Worm (Caenorhabditis elegans) whole organism, L1 larva: ENCODE results near the gene ceh-21.

Experiments
- aha-1 ChIP-seq: fragments of 150-350 bp; optimal IDR thresholded peaks from 2 replicates; lab custom pipeline; 2014; ENCODE audit warnings: missing biosample characterization, missing genetic modification characterization
- ama-1 ChIP-seq: fragments of 150-350 bp; optimal IDR thresholded peaks from 2 replicates; lab custom pipeline; 2014
- ceh-8 ChIP-seq: fragments of 200-800 bp; sonication (Bioruptor generic); optimal IDR thresholded peaks from 2 replicates; lab custom pipeline; 2018; ENCODE audit warnings: mild to moderate bottlenecking, missing genetic modification characterization, moderate library complexity, missing compliant biosample characterization
- ceh-82 ChIP-seq, 3 experiments: fragments of 150-350 bp in 1 of 3; sonication (generic microtip) in 2 of 3; optimal IDR thresholded peaks; 2 replicates each; lab custom pipeline; 2014 to 2017; ENCODE audit warnings: missing biosample characterization in 3 of 3, missing genetic modification characterization in 3 of 3
- efl-1 ChIP-seq, 4 experiments: fragments of 150-350 bp; optimal IDR thresholded peaks in 3 of 4; peaks in 1 of 4; 1 replicate in 1 of 4; 2 replicates in 3 of 4; lab custom pipeline; 2014; ENCODE audit warnings: missing biosample characterization in 2 of 4, missing genetic modification characterization in 2 of 4, missing genetic modification reagents in 2 of 4
- elt-3 ChIP-seq, 6 experiments: fragments of 150-350 bp in 1 of 6; sonication (generic microtip); optimal IDR thresholded peaks; 2 replicates each; lab custom pipeline; 2017 to 2018; ENCODE audit warnings: missing biosample characterization in 6 of 6, missing genetic modification characterization in 6 of 6, inconsistent platforms in 1 of 6
- ets-5 ChIP-seq: fragments of 200-800 bp; sonication (Bioruptor generic); IDR thresholded peaks from 2 replicates; pipeline ENCODE4 v1.3.6; 2022; ENCODE audit warnings: missing genetic modification characterization, missing compliant biosample characterization
- fkh-4 ChIP-seq: sonication (generic microtip); optimal IDR thresholded peaks from 2 replicates; lab custom pipeline; 2016; ENCODE audit warnings: missing compliant biosample characterization, missing genetic modification characterization, borderline replicate concordance
- fkh-8 ChIP-seq: sonication (generic microtip); optimal IDR thresholded peaks from 2 replicates; lab custom pipeline; 2016; ENCODE audit warnings: mild to moderate bottlenecking, missing genetic modification characterization, missing compliant biosample characterization
- irx-1 ChIP-seq: sonication (generic microtip); optimal IDR thresholded peaks from 2 replicates; lab custom pipeline; 2016; ENCODE audit warnings: missing genetic modification characterization, missing compliant biosample characterization
- jun-1 ChIP-seq: fragments of 150-350 bp; optimal IDR thresholded peaks from 2 replicates; lab custom pipeline; 2014; ENCODE audit warnings: missing biosample characterization, missing genetic modification reagents, missing genetic modification characterization
- lsy-2 ChIP-seq, 2 experiments: fragments of 150-350 bp; optimal IDR thresholded peaks; 2 replicates each; lab custom pipeline; 2014; ENCODE audit warnings: missing biosample characterization in 2 of 2, missing genetic modification characterization in 2 of 2
- mdl-1 ChIP-seq, 2 experiments: fragments of 150-350 bp; optimal IDR thresholded peaks; 2 replicates each; lab custom pipeline; 2014 to 2017; ENCODE audit warnings: missing biosample characterization in 2 of 2, missing genetic modification characterization in 2 of 2, inconsistent platforms in 1 of 2
- mef-2 ChIP-seq: fragments of 150-350 bp; optimal IDR thresholded peaks from 2 replicates; lab custom pipeline; 2014; ENCODE audit warnings: missing biosample characterization, missing genetic modification characterization
- nhr-12 ChIP-seq: sonication (generic microtip); optimal IDR thresholded peaks from 2 replicates; lab custom pipeline; 2017; ENCODE audit warnings: missing biosample characterization, missing genetic modification characterization
- nhr-47 ChIP-seq: sonication (generic microtip); optimal IDR thresholded peaks from 2 replicates; lab custom pipeline; 2016; ENCODE audit warnings: mild to moderate bottlenecking, missing genetic modification characterization, moderate library complexity, missing compliant biosample characterization
- nhr-76 ChIP-seq: sonication (generic microtip); optimal IDR thresholded peaks from 2 replicates; lab custom pipeline; 2017; ENCODE audit warnings: missing biosample characterization, missing genetic modification characterization
- pag-3 ChIP-seq: sonication (generic microtip); optimal IDR thresholded peaks from 2 replicates; lab custom pipeline; 2017; ENCODE audit warnings: missing genetic modification characterization, mild to moderate bottlenecking, missing compliant biosample characterization, antibody characterized with exemption, borderline replicate concordance; ENCODE audit not compliant: insufficient read depth
- skn-1 ChIP-seq: fragments of 150-350 bp; optimal IDR thresholded peaks from 2 replicates; lab custom pipeline; 2014; ENCODE audit warnings: missing biosample characterization, missing genetic modification characterization
- sptf-1 ChIP-seq: fragments of 150-350 bp; optimal IDR thresholded peaks from 2 replicates; lab custom pipeline; 2014; ENCODE audit warnings: missing biosample characterization, missing genetic modification characterization
- sup-37 ChIP-seq: fragments of 200-800 bp; sonication (Bioruptor generic); optimal IDR thresholded peaks from 2 replicates; lab custom pipeline; 2018; ENCODE audit warnings: mild to moderate bottlenecking, missing genetic modification characterization, missing compliant biosample characterization
- unc-130 ChIP-seq: fragments of 150-350 bp; optimal IDR thresholded peaks from 2 replicates; lab custom pipeline; 2017; ENCODE audit warnings: missing biosample characterization, missing genetic modification characterization, inconsistent platforms
- unc-30 ChIP-seq: sonication (generic microtip); optimal IDR thresholded peaks from 2 replicates; lab custom pipeline; 2017; ENCODE audit warnings: missing biosample characterization, missing genetic modification characterization
- unc-86 ChIP-seq: sonication (generic microtip); optimal IDR thresholded peaks from 2 replicates; lab custom pipeline; 2016; ENCODE audit warnings: missing genetic modification characterization, missing compliant biosample characterization
- unc-98 ChIP-seq: fragments of 200-800 bp; sonication (Bioruptor generic); IDR thresholded peaks from 2 replicates; pipeline ENCODE4 v1.3.6; 2022; ENCODE audit warnings: missing genetic modification characterization, missing compliant biosample characterization
- vab-15 ChIP-seq: sonication (generic microtip); optimal IDR thresholded peaks from 2 replicates; lab custom pipeline; 2017; ENCODE audit warnings: missing genotype, mild to moderate bottlenecking, missing genetic modification characterization, missing compliant biosample characterization
- xbp-1 ChIP-seq: sonication (generic microtip); optimal IDR thresholded peaks from 2 replicates; lab custom pipeline; 2016; ENCODE audit warnings: missing genetic modification characterization, missing compliant biosample characterization

Gene ceh-21

DNA sequence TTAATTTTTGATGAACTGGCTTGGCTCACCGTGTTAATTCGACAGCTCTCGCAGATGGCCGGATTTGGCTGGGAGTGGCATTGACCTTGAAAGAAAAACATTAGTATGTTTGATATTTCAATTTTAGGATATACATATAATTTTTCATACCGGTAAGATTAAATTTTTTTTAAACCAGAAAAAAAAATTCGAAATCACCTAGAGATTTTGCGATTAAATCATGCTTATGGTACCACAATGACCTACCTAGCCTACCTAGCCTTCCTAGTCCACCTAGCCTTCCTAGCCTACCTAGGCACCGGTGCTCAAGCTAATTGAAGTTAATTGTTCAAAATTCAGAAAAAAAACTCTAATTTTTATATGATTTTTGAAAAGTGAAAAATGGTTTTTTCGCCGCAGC is 41.1 kb downstream of the ceh-21 start, which contains the start of gene C14E2.3:
Gene C14E2.3 (minus strand): TSS at position 101 of the 400 bp plus-strand sequence.
- TF ChIP-seq elt-3 (tag; optimal IDR thresholded peaks at IDR 0.05; lab: Kevin White, UChicago) (no peak), fkh-4 (tag; lab: Kevin White, UChicago) (no peak), nhr-47 (tag; lab: Kevin White, UChicago) (no peak), nhr-76 (tag; lab: Kevin White, UChicago) (no peak), irx-1 (tag; lab: Kevin White, UChicago) (no peak), skn-1 (tag; lab: Kevin White, UChicago) (no peak), sptf-1 (tag; lab: Kevin White, UChicago) (no peak), efl-1 (optimal IDR thresholded peaks at IDR 0.05; lab: Kevin White, UChicago) (no peak), efl-1 (GFP tag; optimal IDR thresholded peaks at IDR 0.05 in 1 of 2; lab: Kevin White, UChicago) (no peak), aha-1 (tag; lab: Kevin White, UChicago) (no peak), vab-15 (tag; lab: Kevin White, UChicago) (no peak), mdl-1 (tag; optimal IDR thresholded peaks at IDR 0.05; lab: Kevin White, UChicago) (no peak), unc-86 (tag; lab: Kevin White, UChicago) (no peak), ets-5 (GFP tag; lab: Robert Waterston, UW) (no peak), unc-130 (tag; lab: Kevin White, UChicago) (no peak), ceh-8 (no peak), mef-2 (no peak), unc-30 (tag; lab: Kevin White, UChicago) (no peak)

DNA sequence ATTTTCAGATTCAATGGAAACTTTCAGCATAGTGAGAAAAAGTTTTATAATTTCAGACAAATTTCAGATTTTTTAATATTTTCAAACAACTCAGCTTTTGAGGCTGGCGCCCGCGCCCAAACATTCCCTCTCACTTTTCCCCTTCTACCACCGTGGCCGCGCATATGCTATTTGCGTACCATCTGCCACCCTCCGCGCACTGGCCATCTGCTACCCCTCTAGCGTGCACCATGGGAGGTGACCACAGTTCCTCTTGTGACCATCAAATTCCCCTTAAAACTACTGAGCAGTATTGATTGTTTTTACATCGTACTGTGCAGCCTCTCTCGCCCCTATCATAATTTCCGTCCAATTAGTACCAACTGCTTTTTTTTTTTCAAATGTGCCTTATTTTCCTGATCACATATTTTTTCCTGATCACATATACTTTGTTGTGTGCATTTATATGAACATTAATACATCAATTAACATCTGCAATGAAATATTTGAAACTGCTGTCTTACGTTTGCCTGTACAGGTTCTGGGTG is 51.5 kb downstream of the ceh-21 start, which contains the start of gene C14E2.11:
Gene C14E2.11 (plus strand): TSS at position 477 of the 527 bp plus-strand sequence.
- TF ChIP-seq nhr-12 (tag; lab: Kevin White, UChicago) (no peak), jun-1 (tag; lab: Kevin White, UChicago) (no peak), fkh-8 (tag; lab: Kevin White, UChicago) (no peak), unc-98 (no peak), pag-3 (tag; lab: Kevin White, UChicago) (no peak), ceh-82 (tag; optimal IDR thresholded peaks at IDR 0.05; lab: Kevin White, UChicago) (no peak), ama-1 (lab: Kevin White, UChicago) (no peak), lsy-2 (tag; optimal IDR thresholded peaks at IDR 0.05; lab: Kevin White, UChicago) (no peak), xbp-1 (no peak), sup-37 (no peak)
- TF ChIP-seq, all 84 proteins: peak for 0
